Worm (Caenorhabditis elegans): Measurements from ENCODE around the gene cdkl-1.

Gene cdkl-1

ce11 chrV:11069277-11069676, 29.4 kb upstream of the cdkl-1 start, which contains the start of gene T04C12.8 (continued):
- TF ChIP-seq ceh-40 (GFP tag; IDR thresholded peaks at IDR 0.05) = no peak
- no peak for TF ChIP-seq K12H6.12 (tag; optimal IDR thresholded peaks at IDR 0.05)
- TF ChIP-seq hmg-1.2 (GFP tag; IDR thresholded peaks at IDR 0.05) = no peak
- TF ChIP-seq snpc-1.1 (tag; optimal IDR thresholded peaks at IDR 0.05; ENCODE audit: insufficient read depth) = no peak
- TF ChIP-seq tlf-1 (GFP tag; optimal IDR thresholded peaks at IDR 0.05) = peak; percentile 46
- no peak for TF ChIP-seq F52B5.7 (tag; optimal IDR thresholded peaks at IDR 0.05)
- no peak for TF ChIP-seq mes-4 (tag; optimal IDR thresholded peaks at IDR 0.05)
- no peak for TF ChIP-seq B0261.1 (tag; optimal IDR thresholded peaks at IDR 0.05)
- TF ChIP-seq zim-3 (tag; optimal IDR thresholded peaks at IDR 0.05) = no peak
- TF ChIP-seq ets-4 (GFP tag; optimal IDR thresholded peaks at IDR 0.05) = peak; percentile 2
- TF ChIP-seq cebp-2 (GFP tag; IDR thresholded peaks at IDR 0.05) = no peak
- no peak for TF ChIP-seq ZK185.1 (tag; optimal IDR thresholded peaks at IDR 0.05; ENCODE audit: poor library complexity, severe bottlenecking)
- TF ChIP-seq hsf-1 (GFP tag; IDR thresholded peaks at IDR 0.05) = no peak
- peak; percentile 84 for TF ChIP-seq ztf-22 (GFP tag; optimal IDR thresholded peaks at IDR 0.05)
- no peak for TF ChIP-seq nfyb-1 (GFP tag; IDR thresholded peaks at IDR 0.05)
- peak; percentile 34 for TF ChIP-seq lin-40 (tag; optimal IDR thresholded peaks at IDR 0.05)
- TF ChIP-seq lsy-27 (tag; optimal IDR thresholded peaks at IDR 0.05; ENCODE audit: borderline replicate concordance, insufficient read depth) = no peak
- TF ChIP-seq egl-44 (GFP tag; IDR thresholded peaks at IDR 0.05) = no peak
- no peak for TF ChIP-seq athp-1 (tag; optimal IDR thresholded peaks at IDR 0.05)
- no peak for TF ChIP-seq nhr-90 (tag; optimal IDR thresholded peaks at IDR 0.05)
- TF ChIP-seq B0336.3 (GFP tag; IDR thresholded peaks at IDR 0.05) = 0 out of 2 replicates have a peak, but pooled peaks have one; percentile 24
- TF ChIP-seq ceh-79 (tag; optimal IDR thresholded peaks at IDR 0.05) = no peak
- TF ChIP-seq mel-28 (tag; optimal IDR thresholded peaks at IDR 0.05; ENCODE audit: borderline replicate concordance) = no peak
- TF ChIP-seq T07F8.4 (tag; optimal IDR thresholded peaks at IDR 0.05) = no peak
- TF ChIP-seq zfh-2 (GFP tag; conservative IDR thresholded peaks at IDR 0.05) = no peak
- no peak for TF ChIP-seq egrh-3 (GFP tag; IDR thresholded peaks at IDR 0.05)
- TF ChIP-seq mxl-1 (tag; optimal IDR thresholded peaks at IDR 0.05) = no peak
- TF ChIP-seq snpc-4 (GFP tag; optimal IDR thresholded peaks at IDR 0.05) = no peak
- peak in 1 of 4 experiments; percentile 14 for TF ChIP-seq snpc-4 (tag; optimal IDR thresholded peaks at IDR 0.05)
- peak; percentile 25 for TF ChIP-seq attf-5 (GFP tag; optimal IDR thresholded peaks at IDR 0.05)
- TF ChIP-seq madf-8 (GFP tag; conservative IDR thresholded peaks at IDR 0.05) = no peak
- no peak for TF ChIP-seq madf-6 (GFP tag; IDR thresholded peaks at IDR 0.05)
- no peak for TF ChIP-seq K11D2.4 (GFP tag; IDR thresholded peaks at IDR 0.05)

ce11 chrV:11070388-11070787, 28.3 kb upstream of the cdkl-1 start:
- peak; percentile 77 for TF ChIP-seq nhr-80 (tag; optimal IDR thresholded peaks at IDR 0.05)
- no peak for TF ChIP-seq ceh-100 (GFP tag; IDR thresholded peaks at IDR 0.05)
- TF ChIP-seq hmg-20 (GFP tag; IDR thresholded peaks at IDR 0.05) = no peak

ce11 chrV:11071453-11071852, 27.2 kb upstream of the cdkl-1 start:
- TF ChIP-seq F10E7.11 (tag; optimal IDR thresholded peaks at IDR 0.05) = no peak
- TF ChIP-seq nfya-2 (GFP tag; IDR thresholded peaks at IDR 0.05) = no peak
- no peak for TF ChIP-seq egl-18 (GFP tag; IDR thresholded peaks at IDR 0.05)
- TF ChIP-seq nhr-179 (tag; optimal IDR thresholded peaks at IDR 0.05) = no peak
- TF ChIP-seq ekl-4 (GFP tag; IDR thresholded peaks at IDR 0.05) = peak; percentile 45; the same call in 1 of the 2 replicates
- TF ChIP-seq Y53G8AR.9 (GFP tag; conservative IDR thresholded peaks at IDR 0.05) = 0 out of 2 replicates have a peak, but pooled peaks have one; percentile 22
